Worm (Caenorhabditis elegans) whole organism, young adult: ENCODE data around the gene D1046.16.

Source experiments
- B0035.1 ChIP-seq: sonication (generic microtip); optimal IDR thresholded peaks from 2 replicates; lab custom pipeline; 2016; ENCODE audit warnings: missing genetic modification characterization, mild to moderate bottlenecking, missing compliant biosample characterization, missing genotype, missing genetic modification reagents
- B0336.3 ChIP-seq: fragments of 200-800 bp; sonication (Bioruptor generic); IDR thresholded peaks from 2 replicates; pipeline ENCODE4 v1.3.6; 2022; ENCODE audit warnings: missing genetic modification characterization, missing compliant biosample characterization
- C06A6.2 ChIP-seq: fragments of 200-800 bp; sonication (Bioruptor generic); conservative IDR thresholded peaks from 2 replicates; pipeline ENCODE4 v1.3.6; 2022; ENCODE audit warnings: missing genetic modification characterization, missing compliant biosample characterization
- D2030.7 ChIP-seq: fragments of 200-800 bp; sonication (Bioruptor generic); IDR thresholded peaks from 2 replicates; pipeline ENCODE4 v1.3.6; 2022; ENCODE audit warnings: missing genetic modification reagents, missing genetic modification characterization, missing compliant biosample characterization
- F33H1.4 ChIP-seq: fragments of 200-800 bp; sonication (Bioruptor generic); IDR thresholded peaks from 2 replicates; pipeline ENCODE4 v1.3.6; 2022; ENCODE audit warnings: missing genetic modification reagents, missing genetic modification characterization, missing compliant biosample characterization
- F37B4.10 ChIP-seq: fragments of 200-800 bp; sonication (Bioruptor generic); IDR thresholded peaks from 2 replicates; pipeline ENCODE4 v1.3.6; 2022; ENCODE audit warnings: missing genetic modification characterization, missing compliant biosample characterization
- F52B5.7 ChIP-seq: sonication (generic microtip); optimal IDR thresholded peaks from 2 replicates; lab custom pipeline; 2016; ENCODE audit warnings: mild to moderate bottlenecking, missing genetic modification characterization, missing compliant biosample characterization
- F57C9.4 ChIP-seq: sonication (generic microtip); optimal IDR thresholded peaks from 2 replicates; lab custom pipeline; 2017; ENCODE audit warnings: mild to moderate bottlenecking, missing genetic modification characterization, missing compliant biosample characterization
- K11D2.4 ChIP-seq: fragments of 200-800 bp; sonication (Bioruptor generic); IDR thresholded peaks from 2 replicates; pipeline ENCODE4 v1.3.6; 2022; ENCODE audit warnings: missing genetic modification reagents, missing genetic modification characterization, missing compliant biosample characterization
- K12H6.12 ChIP-seq: fragments of 200-800 bp; sonication (Bioruptor generic); optimal IDR thresholded peaks from 2 replicates; lab custom pipeline; 2018; ENCODE audit warnings: mild to moderate bottlenecking, missing genetic modification characterization, missing compliant biosample characterization
- T07F8.4 ChIP-seq: sonication (generic microtip); optimal IDR thresholded peaks from 2 replicates; lab custom pipeline; 2016; ENCODE audit warnings: mild to moderate bottlenecking, missing genetic modification characterization, moderate library complexity, missing compliant biosample characterization
- T26A5.8 ChIP-seq: sonication (generic microtip); optimal IDR thresholded peaks from 2 replicates; lab custom pipeline; 2016; ENCODE audit warnings: missing genetic modification characterization, missing compliant biosample characterization
- Y53F4B.3 ChIP-seq: fragments of 200-800 bp; sonication (Bioruptor generic); IDR thresholded peaks from 2 replicates; pipeline ENCODE4 v1.3.6; 2022; ENCODE audit warnings: missing genetic modification reagents, missing genetic modification characterization, missing compliant biosample characterization
- Y53G8AR.9 ChIP-seq: fragments of 200-800 bp; sonication (Bioruptor generic); conservative IDR thresholded peaks from 2 replicates; pipeline ENCODE4 v1.3.6; 2022; ENCODE audit warnings: missing genetic modification reagents, missing genetic modification characterization, missing compliant biosample characterization
- Y95B8A.8 ChIP-seq: fragments of 200-800 bp; sonication (Bioruptor generic); IDR thresholded peaks from 2 replicates; pipeline ENCODE4 v1.3.6; 2022; ENCODE audit warnings: missing genetic modification reagents, missing genetic modification characterization, missing compliant biosample characterization
- athp-1 ChIP-seq: sonication (generic microtip); optimal IDR thresholded peaks from 2 replicates; lab custom pipeline; 2017; ENCODE audit warnings: mild to moderate bottlenecking, missing genetic modification characterization, missing compliant biosample characterization
- attf-3 ChIP-seq: fragments of 200-800 bp; sonication (Bioruptor generic); conservative IDR thresholded peaks from 2 replicates; pipeline ENCODE4 v1.3.6; 2022; ENCODE audit warnings: missing genetic modification reagents, missing genetic modification characterization, missing compliant biosample characterization
- attf-5 ChIP-seq: fragments of 200-800 bp; sonication (Bioruptor generic); optimal IDR thresholded peaks from 2 replicates; lab custom pipeline; 2018; ENCODE audit warnings: mild to moderate bottlenecking, missing genetic modification characterization, missing compliant biosample characterization
- attf-6 ChIP-seq: fragments of 200-800 bp; sonication (Bioruptor generic); IDR thresholded peaks from 2 replicates; pipeline ENCODE4 v1.3.6; 2022; ENCODE audit warnings: missing genetic modification reagents, missing genetic modification characterization, missing compliant biosample characterization
- ceh-58 ChIP-seq: fragments of 200-800 bp; sonication (Bioruptor generic); IDR thresholded peaks from 2 replicates; pipeline ENCODE4 v1.3.6; 2022; ENCODE audit warnings: missing genetic modification characterization, missing compliant biosample characterization
- ceh-79 ChIP-seq: sonication (generic microtip); optimal IDR thresholded peaks from 2 replicates; lab custom pipeline; 2017; ENCODE audit warnings: mild to moderate bottlenecking, missing genetic modification characterization, missing compliant biosample characterization
- egl-18 ChIP-seq: fragments of 200-800 bp; sonication (Bioruptor generic); IDR thresholded peaks from 2 replicates; pipeline ENCODE4 v1.3.6; 2022; ENCODE audit warnings: missing genetic modification reagents, missing genetic modification characterization, missing compliant biosample characterization
- hlh-12 ChIP-seq: sonication (generic microtip); optimal IDR thresholded peaks from 2 replicates; lab custom pipeline; 2016; ENCODE audit warnings: missing genetic modification characterization, missing compliant biosample characterization
- hmg-1.2 ChIP-seq: fragments of 200-800 bp; sonication (Bioruptor generic); IDR thresholded peaks from 2 replicates; pipeline ENCODE4 v1.3.6; 2022; ENCODE audit warnings: missing genetic modification reagents, missing genetic modification characterization, missing compliant biosample characterization
- hmg-20 ChIP-seq: fragments of 200-800 bp; sonication (Bioruptor generic); IDR thresholded peaks from 2 replicates; pipeline ENCODE4 v1.3.6; 2022; ENCODE audit warnings: missing genetic modification reagents, missing genetic modification characterization, missing compliant biosample characterization
- hsf-1 ChIP-seq: fragments of 200-800 bp; sonication (Bioruptor generic); IDR thresholded peaks from 2 replicates; pipeline ENCODE4 v1.3.6; 2022; ENCODE audit warnings: missing genetic modification reagents, missing genetic modification characterization, missing compliant biosample characterization
- lin-26 ChIP-seq: fragments of 200-800 bp; sonication (Bioruptor generic); IDR thresholded peaks from 2 replicates; pipeline ENCODE4 v1.3.6; 2022; ENCODE audit warnings: missing genetic modification reagents, missing genetic modification characterization, missing compliant biosample characterization
- lir-1 ChIP-seq: fragments of 200-800 bp; sonication (Bioruptor generic); conservative IDR thresholded peaks from 2 replicates; pipeline ENCODE4 v1.3.6; 2022; ENCODE audit warnings: missing genetic modification reagents, missing genetic modification characterization, missing compliant biosample characterization
- madf-10 ChIP-seq: sonication (generic microtip); optimal IDR thresholded peaks from 2 replicates; lab custom pipeline; 2016; ENCODE audit warnings: mild to moderate bottlenecking, missing genetic modification characterization, missing compliant biosample characterization
- madf-8 ChIP-seq: fragments of 200-800 bp; sonication (Bioruptor generic); conservative IDR thresholded peaks from 2 replicates; pipeline ENCODE4 v1.3.6; 2022; ENCODE audit warnings: missing genetic modification reagents, missing genetic modification characterization, missing compliant biosample characterization
- nfyb-1 ChIP-seq: fragments of 200-800 bp; sonication (Bioruptor generic); IDR thresholded peaks from 2 replicates; pipeline ENCODE4 v1.3.6; 2022; ENCODE audit warnings: missing genetic modification reagents, missing genetic modification characterization, missing compliant biosample characterization
- nhr-27 ChIP-seq: fragments of 200-800 bp; sonication (Bioruptor generic); optimal IDR thresholded peaks from 2 replicates; lab custom pipeline; 2018; ENCODE audit warnings: mild to moderate bottlenecking, missing genetic modification characterization, moderate library complexity, missing compliant biosample characterization
- rcor-1 ChIP-seq: fragments of 200-800 bp; sonication (Bioruptor generic); IDR thresholded peaks from 2 replicates; pipeline ENCODE4 v1.3.6; 2022; ENCODE audit warnings: missing genetic modification reagents, missing genetic modification characterization, missing compliant biosample characterization
- rpc-1 ChIP-seq, 2 experiments: fragments of 150-350 bp in 1 of 2; sonication (generic microtip) in 1 of 2; optimal IDR thresholded peaks; 2 replicates each; lab custom pipeline; 2014 to 2018; ENCODE audit warnings: missing biosample characterization in 1 of 2, missing genetic modification characterization in 1 of 2, missing genetic modification reagents in 1 of 2, missing genotype in 1 of 2
- sdz-38 ChIP-seq: sonication (generic microtip); optimal IDR thresholded peaks from 2 replicates; lab custom pipeline; 2016; ENCODE audit warnings: missing genotype, missing genetic modification characterization, missing compliant biosample characterization
- snpc-1.1 ChIP-seq: sonication (generic microtip); optimal IDR thresholded peaks from 2 replicates; lab custom pipeline; 2017; ENCODE audit warnings: missing genetic modification characterization, mild to moderate bottlenecking, missing compliant biosample characterization, antibody characterized with exemption, moderate library complexity, missing genotype, missing genetic modification reagents; ENCODE audit not compliant: insufficient read depth
- snpc-4 ChIP-seq, 5 experiments: fragments of 150-350 bp in 1 of 5; sonication (generic microtip) in 4 of 5; optimal IDR thresholded peaks; 2 replicates each; lab custom pipeline; 2014 to 2018; ENCODE audit warnings: missing genetic modification characterization in 5 of 5, missing biosample characterization in 3 of 5, antibody characterized with exemption in 2 of 5, mild to moderate bottlenecking in 2 of 5, missing compliant biosample characterization in 2 of 5, missing genotype in 2 of 5, moderate library complexity in 2 of 5, missing genetic modification reagents in 1 of 5
- unc-130 ChIP-seq: sonication (generic microtip); optimal IDR thresholded peaks from 2 replicates; lab custom pipeline; 2016; ENCODE audit warnings: missing genetic modification reagents, missing genetic modification characterization, missing compliant biosample characterization
- xnd-1 ChIP-seq: sonication (generic microtip); optimal IDR thresholded peaks from 2 replicates; lab custom pipeline; 2016; ENCODE audit warnings: missing genotype, missing genetic modification reagents, missing genetic modification characterization, missing compliant biosample characterization
- zfh-2 ChIP-seq: fragments of 200-800 bp; sonication (Bioruptor generic); conservative IDR thresholded peaks from 2 replicates; pipeline ENCODE4 v1.3.6; 2022; ENCODE audit warnings: missing genetic modification reagents, missing genetic modification characterization, missing compliant biosample characterization
- ztf-18 ChIP-seq: sonication (generic microtip); optimal IDR thresholded peaks from 2 replicates; lab custom pipeline; 2016; ENCODE audit warnings: missing genotype, mild to moderate bottlenecking, missing genetic modification characterization, missing compliant biosample characterization
- ztf-25 ChIP-seq: fragments of 200-800 bp; sonication (Bioruptor generic); IDR thresholded peaks from 2 replicates; pipeline ENCODE4 v1.3.6; 2022; ENCODE audit warnings: missing genetic modification reagents, missing genetic modification characterization, missing compliant biosample characterization
- ztf-6 ChIP-seq: fragments of 200-800 bp; sonication (Bioruptor generic); IDR thresholded peaks from 2 replicates; pipeline ENCODE4 v1.3.6; 2022; ENCODE audit warnings: missing genetic modification reagents, missing genetic modification characterization, missing compliant biosample characterization

Gene D1046.16

ce11 chrIV:8918790-8919189 is 3.2 kb upstream of the D1046.16 start, which contains the start of gene rap-1:
Gene rap-1, minus strand, starts transcription at chrIV:8918890.
- TF ChIP-seq madf-10 (no peak), rcor-1 (GFP tag; lab: Robert Waterston, UW) (no peak)
- TF ChIP-seq, all 124 proteins: peak for 0

ce11 chrIV:8920284-8920806 is 1.6 kb upstream of the D1046.16 start:
- peak; percentile 20; the same call in 1 of the 2 replicates for TF ChIP-seq hmg-1.2 (GFP tag; lab: Robert Waterston, UW)
- TF ChIP-seq Y53G8AR.9 (GFP tag; lab: Robert Waterston, UW) = no peak

- TF ChIP-seq D2030.7 (GFP tag; lab: Robert Waterston, UW) (no peak), xnd-1 (no peak), egl-18 (GFP tag; lab: Robert Waterston, UW) (no peak), ztf-18 (no peak), madf-10 (no peak), B0035.1 (no peak), ztf-25 (GFP tag; lab: Robert Waterston, UW) (no peak), attf-3 (no peak), ztf-6 (GFP tag; lab: Robert Waterston, UW) (no peak)
Measured at ce11 chrIV:8921166-8921565, 784 bp upstream of the D1046.16 start.

ce11 chrIV:8923381-8923780 is 1.4 kb downstream of the D1046.16 start:
- no peak for TF ChIP-seq F52B5.7
- TF ChIP-seq K12H6.12 (tag; lab: Kevin White, UChicago) = no peak
- TF ChIP-seq ztf-6 (GFP tag; lab: Robert Waterston, UW) = no peak
- TF ChIP-seq snpc-1.1 (tag; lab: Kevin White, UChicago) = no peak
- no peak for TF ChIP-seq B0336.3 (GFP tag; lab: Robert Waterston, UW)
- TF ChIP-seq Y95B8A.8 (GFP tag; lab: Robert Waterston, UW) = no peak
- no peak for TF ChIP-seq Y53F4B.3 (GFP tag; lab: Robert Waterston, UW)
- TF ChIP-seq ceh-58 = no peak
- no peak for TF ChIP-seq nhr-27 (tag; lab: Kevin White, UChicago)
- TF ChIP-seq Y53G8AR.9 (GFP tag; lab: Robert Waterston, UW) = no peak
- TF ChIP-seq snpc-4 (GFP tag; optimal IDR thresholded peaks at IDR 0.05; lab: Kevin White, UChicago) = no peak
- TF ChIP-seq snpc-4 (tag; optimal IDR thresholded peaks at IDR 0.05; lab: Kevin White, UChicago) = peak in 1 of 4 experiments; percentile 41
- TF ChIP-seq T26A5.8 = no peak
- TF ChIP-seq nfyb-1 = no peak
- peak; percentile 48 for TF ChIP-seq madf-8 (GFP tag; lab: Robert Waterston, UW)
- TF ChIP-seq F33H1.4 (GFP tag; lab: Robert Waterston, UW) = 0 out of 2 replicates have a peak, but pooled peaks have one; percentile 31
- TF ChIP-seq lir-1 (GFP tag; lab: Robert Waterston, UW) = no peak
- no peak for TF ChIP-seq athp-1 (tag; lab: Kevin White, UChicago)
- TF ChIP-seq F57C9.4 (tag; lab: Kevin White, UChicago) = no peak
- no peak for TF ChIP-seq hmg-20 (GFP tag; lab: Robert Waterston, UW)
- TF ChIP-seq attf-6 (GFP tag; lab: Robert Waterston, UW) = no peak
- no peak for TF ChIP-seq rcor-1 (GFP tag; lab: Robert Waterston, UW)
- no peak for TF ChIP-seq hsf-1 (GFP tag; lab: Robert Waterston, UW)
- no peak for TF ChIP-seq hlh-12 (tag; lab: Kevin White, UChicago)
- no peak for TF ChIP-seq F37B4.10 (GFP tag; lab: Robert Waterston, UW)
- TF ChIP-seq rpc-1 (optimal IDR thresholded peaks at IDR 0.05; lab: Kevin White, UChicago) = no peak
- TF ChIP-seq rpc-1 (tag; optimal IDR thresholded peaks at IDR 0.05; lab: Kevin White, UChicago) = no peak
- no peak for TF ChIP-seq ceh-79 (tag; lab: Kevin White, UChicago)
- TF ChIP-seq lin-26 (GFP tag; lab: Robert Waterston, UW) = no peak
- no peak for TF ChIP-seq T07F8.4
- no peak for TF ChIP-seq zfh-2 (GFP tag; lab: Robert Waterston, UW)
- no peak for TF ChIP-seq C06A6.2 (GFP tag; lab: Robert Waterston, UW)
- TF ChIP-seq attf-5 (GFP tag; lab: Kevin White, UChicago) = no peak
- TF ChIP-seq K11D2.4 = no peak
- no peak for TF ChIP-seq unc-130
- TF ChIP-seq sdz-38 (tag; lab: Kevin White, UChicago) = no peak
